Fruit fly (Drosophila melanogaster) whole organism, embryonic: ENCODE results near the gene Mal-B2.

ENCODE experiments used
- Adf1 ChIP-seq: fragments of 200-800 bp; sonication (Bioruptor generic); IDR thresholded peaks from 2 replicates; pipeline ENCODE4 v1.3.6; 2022; ENCODE audit warnings: missing biosample characterization, missing genetic modification characterization
- Atf3 ChIP-seq: fragments of 200-800 bp; sonication (Bioruptor generic); optimal IDR thresholded peaks from 3 replicates; lab custom pipeline; 2016; ENCODE audit warnings: missing biosample characterization, missing genetic modification characterization
- CG11504 ChIP-seq: fragments of 200-800 bp; sonication (Bioruptor generic); optimal IDR thresholded peaks from 3 replicates; lab custom pipeline; 2019; ENCODE audit warnings: missing biosample characterization, mild to moderate bottlenecking, missing genetic modification characterization, moderate library complexity
- CG13894 ChIP-seq: fragments of 200-800 bp; sonication (Bioruptor generic); optimal IDR thresholded peaks from 3 replicates; lab custom pipeline; 2018; ENCODE audit warnings: missing biosample characterization, mild to moderate bottlenecking, missing genetic modification characterization, moderate library complexity
- CG15514 ChIP-seq: fragments of 200-800 bp; sonication (Bioruptor generic); optimal IDR thresholded peaks from 3 replicates; lab custom pipeline; 2017; ENCODE audit warnings: missing biosample characterization, missing genetic modification characterization, mild to moderate bottlenecking, moderate library complexity, missing genetic modification reagents
- CG1602 ChIP-seq: fragments of 200-800 bp; sonication (Bioruptor generic); optimal IDR thresholded peaks from 3 replicates; lab custom pipeline; 2016; ENCODE audit warnings: missing biosample characterization, missing genetic modification characterization
- CG17385 ChIP-seq: fragments of 200-800 bp; sonication (Bioruptor generic); optimal IDR thresholded peaks from 3 replicates; lab custom pipeline; 2018; ENCODE audit warnings: missing biosample characterization, mild to moderate bottlenecking, missing genetic modification characterization
- CG17568 ChIP-seq: fragments of 200-800 bp; sonication (Bioruptor generic); optimal IDR thresholded peaks from 2 replicates; lab custom pipeline; 2018; ENCODE audit warnings: missing biosample characterization, mild to moderate bottlenecking, missing genetic modification characterization, moderate library complexity
- CG17612 ChIP-seq: fragments of 200-800 bp; sonication (Bioruptor generic); IDR thresholded peaks from 2 replicates; pipeline ENCODE4 v1.3.6; 2022; ENCODE audit warnings: missing biosample characterization, missing genetic modification characterization
- CG18476 ChIP-seq: fragments of 200-800 bp; sonication (Bioruptor generic); optimal IDR thresholded peaks from 2 replicates; lab custom pipeline; 2016; ENCODE audit warnings: missing biosample characterization, mild to moderate bottlenecking, missing genetic modification characterization
- CG18599 ChIP-seq: fragments of 200-800 bp; sonication (Bioruptor generic); optimal IDR thresholded peaks from 3 replicates; lab custom pipeline; 2017; ENCODE audit warnings: missing biosample characterization, missing genetic modification characterization, mild to moderate bottlenecking, moderate library complexity, missing genetic modification reagents
- CG2120 ChIP-seq: fragments of 200-800 bp; sonication (Bioruptor generic); optimal IDR thresholded peaks from 3 replicates; lab custom pipeline; 2016; ENCODE audit warnings: missing biosample characterization, missing genetic modification characterization
- CG43689 ChIP-seq: fragments of 200-800 bp; sonication (Bioruptor generic); IDR thresholded peaks from 2 replicates; pipeline ENCODE4 v1.3.6; 2022; ENCODE audit warnings: missing biosample characterization, missing genetic modification characterization
- CG7357 ChIP-seq: fragments of 200-800 bp; sonication (Bioruptor generic); IDR thresholded peaks from 3 replicates; pipeline ENCODE4 v1.3.6; 2022; ENCODE audit warnings: missing biosample characterization, missing genetic modification characterization
- CG7556 ChIP-seq: fragments of 200-800 bp; sonication (Bioruptor generic); optimal IDR thresholded peaks from 2 replicates; lab custom pipeline; 2017; ENCODE audit warnings: missing biosample characterization, mild to moderate bottlenecking, missing genetic modification characterization
- CG7839 ChIP-seq: fragments of 200-800 bp; sonication (Bioruptor generic); optimal IDR thresholded peaks from 3 replicates; lab custom pipeline; 2018; ENCODE audit warnings: missing biosample characterization, mild to moderate bottlenecking, missing genetic modification characterization, moderate library complexity
- CG7963 ChIP-seq: fragments of 200-800 bp; sonication (Bioruptor generic); IDR thresholded peaks from 3 replicates; pipeline ENCODE4 v1.3.6; 2022; ENCODE audit warnings: missing biosample characterization, missing genetic modification characterization; ENCODE audit not compliant: partially characterized antibody
- CG8944 ChIP-seq: fragments of 200-800 bp; sonication (Bioruptor generic); optimal IDR thresholded peaks from 3 replicates; lab custom pipeline; 2016; ENCODE audit warnings: missing biosample characterization, missing genetic modification characterization
- CG9932 ChIP-seq: fragments of 200-800 bp; sonication (Bioruptor generic); IDR thresholded peaks from 2 replicates; pipeline ENCODE4 v1.3.6; 2022; ENCODE audit warnings: missing biosample characterization, missing genetic modification characterization
- Ets65A ChIP-seq: fragments of 200-800 bp; sonication (Bioruptor generic); peaks from one replicate; lab custom pipeline; 2016; ENCODE audit warnings: missing biosample characterization, missing genetic modification characterization
- Fer1 ChIP-seq: fragments of 200-800 bp; sonication (Bioruptor generic); optimal IDR thresholded peaks from 2 replicates; lab custom pipeline; 2017; ENCODE audit warnings: missing biosample characterization, mild to moderate bottlenecking, missing genetic modification characterization
- Hr39 ChIP-seq: fragments of >200 bp; optimal IDR thresholded peaks from 2 replicates; lab custom pipeline; 2017
- Jarid2 ChIP-seq: fragments of 200-800 bp; sonication (Bioruptor generic); optimal IDR thresholded peaks from 3 replicates; lab custom pipeline; 2017; ENCODE audit warnings: mild to moderate bottlenecking, missing biosample characterization, missing genetic modification reagents, missing genetic modification characterization
- Med ChIP-seq: fragments of 200-800 bp; sonication (Bioruptor generic); peaks from one replicate; lab custom pipeline; 2016; ENCODE audit warnings: missing biosample characterization, missing genetic modification characterization, mild to moderate bottlenecking, inconsistent platforms, moderate library complexity
- Meics ChIP-seq: fragments of 200-800 bp; sonication (Bioruptor generic); optimal IDR thresholded peaks from 2 replicates; lab custom pipeline; 2017; ENCODE audit warnings: missing biosample characterization, mild to moderate bottlenecking, missing genetic modification characterization
- Oli ChIP-seq: fragments of 200-800 bp; sonication (Bioruptor generic); optimal IDR thresholded peaks from 2 replicates; lab custom pipeline; 2018; ENCODE audit warnings: missing biosample characterization, mild to moderate bottlenecking, missing genetic modification characterization, moderate library complexity
- Rfx ChIP-seq: fragments of 200-800 bp; sonication (Bioruptor generic); IDR thresholded peaks from 2 replicates; pipeline ENCODE4 v1.3.6; 2022; ENCODE audit warnings: missing biosample characterization, missing genetic modification characterization
- abd-A ChIP-seq: fragments of 200-800 bp; sonication (Bioruptor generic); optimal IDR thresholded peaks from 3 replicates; lab custom pipeline; 2019; ENCODE audit warnings: missing biosample characterization, mild to moderate bottlenecking, missing genetic modification characterization, moderate library complexity
- chinmo ChIP-seq: fragments of 200-800 bp; sonication (Bioruptor generic); IDR thresholded peaks from 4 replicates; pipeline ENCODE4 v1.3.6; 2022; ENCODE audit warnings: missing biosample characterization, missing genetic modification characterization; ENCODE audit not compliant: partially characterized antibody
- dysf ChIP-seq: fragments of 200-800 bp; sonication (Bioruptor generic); IDR thresholded peaks from 3 replicates; pipeline ENCODE4 v1.3.6; 2022; ENCODE audit warnings: missing biosample characterization, missing genetic modification characterization
- en ChIP-seq: fragments of 200-800 bp; sonication (Bioruptor generic); optimal IDR thresholded peaks from 2 replicates; lab custom pipeline; 2016; ENCODE audit warnings: missing biosample characterization, missing genetic modification characterization
- fd64A ChIP-seq: fragments of 200-800 bp; sonication (Bioruptor generic); optimal IDR thresholded peaks from 3 replicates; lab custom pipeline; 2018; ENCODE audit warnings: missing biosample characterization, mild to moderate bottlenecking, missing genetic modification characterization
- gem ChIP-seq: fragments of 200-800 bp; sonication (Bioruptor generic); optimal IDR thresholded peaks from 2 replicates; lab custom pipeline; 2019; ENCODE audit warnings: missing biosample characterization, mild to moderate bottlenecking, missing genetic modification characterization, moderate library complexity
- grau ChIP-seq: fragments of 200-800 bp; optimal IDR thresholded peaks from 3 replicates; lab custom pipeline; 2019; ENCODE audit warnings: missing biosample characterization, mild to moderate bottlenecking, missing genetic modification characterization, moderate library complexity
- hkb ChIP-seq, 2 experiments: fragments of 200-800 bp in 1 of 2; fragments of >200 bp in 1 of 2; sonication (Bioruptor generic) in 1 of 2; IDR thresholded peaks in 1 of 2; optimal IDR thresholded peaks in 1 of 2; 2 replicates each; pipeline versions ENCODE4 v1.3.6 to Lab custom; 2017 to 2022; ENCODE audit warnings: missing biosample characterization in 1 of 2, missing genetic modification characterization in 1 of 2
- inv ChIP-seq: fragments of 200-800 bp; sonication (Bioruptor generic); IDR thresholded peaks from 2 replicates; pipeline ENCODE4 v1.3.6; 2022; ENCODE audit warnings: missing biosample characterization, missing genetic modification characterization; ENCODE audit not compliant: partially characterized antibody
- lab ChIP-seq: fragments of 200-800 bp; sonication (Bioruptor generic); optimal IDR thresholded peaks from 3 replicates; lab custom pipeline; 2017; ENCODE audit warnings: missing biosample characterization, missing genetic modification characterization, mild to moderate bottlenecking, moderate library complexity, missing genetic modification reagents
- lmd ChIP-seq: fragments of 200-800 bp; sonication (Bioruptor generic); IDR thresholded peaks from 2 replicates; pipeline ENCODE4 v1.3.6; 2022; ENCODE audit warnings: missing biosample characterization, missing genetic modification characterization
- oc ChIP-seq: fragments of 200-800 bp; sonication (Bioruptor generic); optimal IDR thresholded peaks from 2 replicates; lab custom pipeline; 2018; ENCODE audit warnings: missing biosample characterization, mild to moderate bottlenecking, missing genetic modification characterization, moderate library complexity
- onecut ChIP-seq: fragments of 200-800 bp; sonication (Bioruptor generic); IDR thresholded peaks from 2 replicates; pipeline ENCODE4 v1.3.6; 2022; ENCODE audit warnings: missing biosample characterization, missing genetic modification characterization
- row ChIP-seq: fragments of 200-800 bp; sonication (Bioruptor generic); IDR thresholded peaks from 3 replicates; pipeline ENCODE4 v1.3.6; 2022; ENCODE audit warnings: missing biosample characterization, missing genetic modification characterization
- sc ChIP-seq, 3 experiments: fragments of >200 bp in 2 of 3; fragments of 200-800 bp in 1 of 3; sonication (Bioruptor generic) in 1 of 3; optimal IDR thresholded peaks; 2 replicates in 2 of 3; 3 replicates in 1 of 3; lab custom pipeline; 2017; ENCODE audit warnings: mild to moderate bottlenecking in 1 of 3, missing biosample characterization in 1 of 3, missing genetic modification characterization in 1 of 3, missing genetic modification reagents in 1 of 3
- so ChIP-seq: fragments of 200-800 bp; sonication (Bioruptor generic); IDR thresholded peaks from 3 replicates; pipeline ENCODE4 v1.3.6; 2022; ENCODE audit warnings: missing biosample characterization, missing genetic modification characterization
- toy ChIP-seq: fragments of 200-800 bp; sonication (Bioruptor generic); IDR thresholded peaks from 2 replicates; pipeline ENCODE4 v1.3.6; 2022; ENCODE audit warnings: missing biosample characterization, missing genetic modification characterization
- twi ChIP-seq: fragments of 200-800 bp; optimal IDR thresholded peaks from 2 replicates; lab custom pipeline; 2019; ENCODE audit warnings: missing biosample characterization, mild to moderate bottlenecking, missing genetic modification characterization, moderate library complexity
- wor ChIP-seq: fragments of 200-800 bp; sonication (Bioruptor generic); IDR thresholded peaks from 2 replicates; pipeline ENCODE4 v1.3.6; 2022; ENCODE audit warnings: missing biosample characterization, missing genetic modification characterization

The Mal-B2 gene

dm6 chr2L:11816376-11816775 is 33.4 kb upstream of the Mal-B2 start (continued):
- TF ChIP-seq twi (peak; percentile 89), Hr39 (no peak), dysf (GFP tag; lab: Robert Waterston, UW) (peak; percentile 86), CG7963 (GFP tag; lab: Robert Waterston, UW) (peak; percentile 44; the same call in 1 of the 3 replicates), chinmo (GFP tag; lab: Robert Waterston, UW) (no peak), wor (GFP tag; lab: Robert Waterston, UW) (peak; percentile 72), CG1602 (GFP tag; lab: Kevin White, UChicago) (peak; percentile 82)

- TF ChIP-seq inv (GFP tag; lab: Robert Waterston, UW) (no peak), onecut (GFP tag; lab: Robert Waterston, UW) (peak; percentile 70), CG9932 (no peak), CG7556 (GFP tag; lab: Kevin White, UChicago) (peak; percentile 5), CG17568 (GFP tag; lab: Kevin White, UChicago) (no peak), Rfx (GFP tag; lab: Robert Waterston, UW) (peak; percentile 9; the same call in 1 of the 2 replicates), lab (peak; percentile 26), abd-A (tag; lab: Kevin White, UChicago) (peak; percentile 69), CG18476 (GFP tag; lab: Kevin White, UChicago) (peak; percentile 59), hkb (optimal IDR thresholded peaks at IDR 0.05; lab: Kevin White, UChicago) (peak; percentile 83), hkb (GFP tag; IDR thresholded peaks at IDR 0.05; lab: Robert Waterston, UW) (no peak), Ets65A (GFP tag; lab: Kevin White, UChicago) (peak; percentile 25), lmd (GFP tag; lab: Robert Waterston, UW) (0 out of 2 replicates have a peak, but pooled peaks have one; percentile 6), CG13894 (tag; lab: Kevin White, UChicago) (peak; percentile 55), fd64A (no peak), CG11504 (tag; lab: Kevin White, UChicago) (peak; percentile 31), grau (tag; lab: Kevin White, UChicago) (peak; percentile 28), Adf1 (GFP tag; lab: Robert Waterston, UW) (0 out of 2 replicates have a peak, but pooled peaks have one; percentile 11), CG2120 (GFP tag; lab: Kevin White, UChicago) (peak; percentile 52), toy (GFP tag; lab: Robert Waterston, UW) (no peak), Med (GFP tag; lab: Kevin White, UChicago) (peak; percentile 70), CG7839 (tag; lab: Kevin White, UChicago) (peak; percentile 3), gem (tag; lab: Kevin White, UChicago) (peak; percentile 15), CG18599 (peak; percentile 35), row (GFP tag; lab: Robert Waterston, UW) (peak; percentile 72), CG15514 (peak; percentile 1), so (GFP tag; lab: Robert Waterston, UW) (no peak), Meics (GFP tag; lab: Kevin White, UChicago) (peak; percentile 4), Fer1 (GFP tag; lab: Kevin White, UChicago) (peak; percentile 28)
Measured at dm6 chr2L:11823470-11824162, 26.1 kb upstream of the Mal-B2 start.

- TF ChIP-seq Atf3 (GFP tag; lab: Kevin White, UChicago) (no peak), CG17385 (no peak), oc (tag; lab: Kevin White, UChicago) (no peak), so (GFP tag; lab: Robert Waterston, UW) (no peak), sc (optimal IDR thresholded peaks at IDR 0.05; lab: Kevin White, UChicago) (no peak), sc (GFP tag; optimal IDR thresholded peaks at IDR 0.05; lab: Kevin White, UChicago) (no peak), CG9932 (peak; percentile 60), Jarid2 (GFP tag; lab: Kevin White, UChicago) (no peak), en (no peak), CG17612 (GFP tag; lab: Robert Waterston, UW) (no peak), abd-A (tag; lab: Kevin White, UChicago) (no peak), CG7357 (GFP tag; lab: Robert Waterston, UW) (no peak), CG8944 (GFP tag; lab: Kevin White, UChicago) (peak; percentile 37), dysf (GFP tag; lab: Robert Waterston, UW) (no peak; the same call in 2 of the 3 replicates), Oli (tag; lab: Kevin White, UChicago) (no peak), CG43689 (GFP tag; lab: Robert Waterston, UW) (no peak)
Measured at dm6 chr2L:11829277-11829676, 20.5 kb upstream of the Mal-B2 start, which contains the start of gene esc. Gene esc (minus strand): TSS chr2L:11829405.
